Worm (Caenorhabditis elegans) whole organism, L4 larva: ENCODE data around the gene tag-153.

ENCODE experiments used
- aly-2 ChIP-seq: sonication (generic microtip); optimal IDR thresholded peaks from 2 replicates; lab custom pipeline; 2018; ENCODE audit warnings: missing biosample characterization, missing genetic modification characterization
- ces-1 ChIP-seq: fragments of 150-350 bp; sonication (generic microtip); optimal IDR thresholded peaks from 4 replicates; lab custom pipeline; 2014; ENCODE audit warnings: missing biosample characterization, missing genetic modification reagents, missing genetic modification characterization
- hlh-30 ChIP-seq: sonication (generic microtip); optimal IDR thresholded peaks from 2 replicates; lab custom pipeline; 2017; ENCODE audit warnings: antibody characterized with exemption, mild to moderate bottlenecking, missing genetic modification characterization, missing compliant biosample characterization; ENCODE audit not compliant: insufficient read depth
- mdt-29 ChIP-seq: fragments of 200-800 bp; sonication (Bioruptor generic); IDR thresholded peaks from 2 replicates; pipeline ENCODE4 v1.3.6; 2022; ENCODE audit warnings: missing genetic modification reagents, missing genetic modification characterization, missing compliant biosample characterization
- mep-1 ChIP-seq: fragments of 150-350 bp; sonication (generic microtip); optimal IDR thresholded peaks from 3 replicates; lab custom pipeline; 2014; ENCODE audit warnings: missing biosample characterization, missing genetic modification characterization
- nhr-10 ChIP-seq: fragments of 150-350 bp; optimal IDR thresholded peaks from 2 replicates; lab custom pipeline; 2014; ENCODE audit warnings: missing biosample characterization, missing genetic modification characterization
- nhr-237 ChIP-seq: sonication (generic microtip); optimal IDR thresholded peaks from 2 replicates; lab custom pipeline; 2017; ENCODE audit warnings: missing biosample characterization, missing genetic modification characterization
- pha-4 ChIP-seq, 2 experiments: fragments of 150-350 bp in 1 of 2; fragments of 200-800 bp in 1 of 2; sonication (Bioruptor generic) in 1 of 2; IDR thresholded peaks in 1 of 2; optimal IDR thresholded peaks in 1 of 2; 2 replicates each; pipeline versions ENCODE4 v1.3.6 to Lab custom; 2014 to 2022; ENCODE audit warnings: missing genetic modification characterization in 2 of 2, missing genetic modification reagents in 2 of 2, missing biosample characterization in 1 of 2, missing compliant biosample characterization in 1 of 2
- skn-1 ChIP-seq: fragments of 150-350 bp; optimal IDR thresholded peaks from 2 replicates; lab custom pipeline; 2014; ENCODE audit warnings: missing biosample characterization, missing genetic modification characterization
- zag-1 ChIP-seq: fragments of 150-350 bp; optimal IDR thresholded peaks from 2 replicates; lab custom pipeline; 2014; ENCODE audit warnings: missing biosample characterization, missing genetic modification characterization
- ztf-11 ChIP-seq: fragments of 150-350 bp; optimal IDR thresholded peaks from 2 replicates; lab custom pipeline; 2014; ENCODE audit warnings: missing biosample characterization, missing genetic modification characterization

ce11 chrV:9356345-9356744 lies 33.5 kb downstream of the tag-153 start, which contains the start of gene ttr-49:
- TF ChIP-seq zag-1 (tag; lab: Kevin White, UChicago): no peak
- TF ChIP-seq hlh-30 (tag; lab: Kevin White, UChicago): no peak
- TF ChIP-seq skn-1 (tag; lab: Kevin White, UChicago): no peak
- TF ChIP-seq nhr-10 (tag; lab: Kevin White, UChicago): no peak
- no peak for TF ChIP-seq mep-1 (tag; lab: Kevin White, UChicago)
- no peak for TF ChIP-seq aly-2
- TF ChIP-seq nhr-237 (tag; lab: Kevin White, UChicago): no peak
- no peak for TF ChIP-seq mdt-29 (GFP tag; lab: Robert Waterston, UW)
- TF ChIP-seq pha-4 (GFP tag; IDR thresholded peaks at IDR 0.05; lab: Robert Waterston, UW): no peak
- TF ChIP-seq pha-4 (tag; optimal IDR thresholded peaks at IDR 0.05; lab: Kevin White, UChicago): no peak
- no peak for TF ChIP-seq ces-1 (GFP tag; lab: Kevin White, UChicago)
- TF ChIP-seq ztf-11 (tag; lab: Kevin White, UChicago): no peak
